Fruit fly (Drosophila melanogaster) whole organism, embryonic: ENCODE data around the gene Jhbp3.

Experiments
- ATbp ChIP-seq: fragments of 200-800 bp; sonication (Bioruptor generic); optimal IDR thresholded peaks from 2 replicates; lab custom pipeline; 2017; ENCODE audit warnings: missing biosample characterization, mild to moderate bottlenecking, missing genetic modification characterization, missing genetic modification reagents
- Antp ChIP-seq: fragments of 200-800 bp; sonication (Bioruptor generic); optimal IDR thresholded peaks from 3 replicates; lab custom pipeline; 2016; ENCODE audit warnings: missing biosample characterization, missing genetic modification characterization
- CG10209 ChIP-seq: fragments of 200-800 bp; sonication (Bioruptor generic); optimal IDR thresholded peaks from 3 replicates; lab custom pipeline; 2017; ENCODE audit warnings: missing biosample characterization, mild to moderate bottlenecking, missing genetic modification characterization, missing genetic modification reagents
- CG10979 ChIP-seq: fragments of 200-800 bp; sonication (Bioruptor generic); optimal IDR thresholded peaks from 2 replicates; lab custom pipeline; 2018; ENCODE audit warnings: missing biosample characterization, mild to moderate bottlenecking, missing genetic modification characterization, moderate library complexity
- CG12391 ChIP-seq: fragments of 200-800 bp; sonication (Bioruptor generic); optimal IDR thresholded peaks from 3 replicates; lab custom pipeline; 2018; ENCODE audit warnings: missing biosample characterization, mild to moderate bottlenecking, missing genetic modification characterization, moderate library complexity
- CG12769 ChIP-seq: fragments of 200-800 bp; sonication (Bioruptor generic); optimal IDR thresholded peaks from 2 replicates; lab custom pipeline; 2019; ENCODE audit warnings: missing biosample characterization, mild to moderate bottlenecking, missing genetic modification characterization, moderate library complexity
- CG15514 ChIP-seq: fragments of 200-800 bp; sonication (Bioruptor generic); optimal IDR thresholded peaks from 3 replicates; lab custom pipeline; 2017; ENCODE audit warnings: missing biosample characterization, missing genetic modification characterization, mild to moderate bottlenecking, moderate library complexity, missing genetic modification reagents
- CG1603 ChIP-seq: fragments of 200-800 bp; sonication (Bioruptor generic); optimal IDR thresholded peaks from 2 replicates; lab custom pipeline; 2019; ENCODE audit warnings: missing biosample characterization, mild to moderate bottlenecking, missing genetic modification characterization, moderate library complexity
- CG18262 ChIP-seq: fragments of 200-800 bp; optimal IDR thresholded peaks from 3 replicates; lab custom pipeline; 2019; ENCODE audit warnings: missing biosample characterization, mild to moderate bottlenecking, missing genetic modification characterization, moderate library complexity
- CG2712 ChIP-seq: fragments of 200-800 bp; optimal IDR thresholded peaks from 3 replicates; lab custom pipeline; 2019; ENCODE audit warnings: missing biosample characterization, mild to moderate bottlenecking, missing genetic modification characterization, moderate library complexity
- CG30431 ChIP-seq: fragments of 200-800 bp; sonication (Bioruptor generic); optimal IDR thresholded peaks from 2 replicates; lab custom pipeline; 2017; ENCODE audit warnings: missing biosample characterization, missing genetic modification characterization
- CG31441 ChIP-seq: fragments of 200-800 bp; sonication (Bioruptor generic); IDR thresholded peaks from 2 replicates; pipeline ENCODE4 v1.3.6; 2022; ENCODE audit warnings: missing biosample characterization, missing genetic modification characterization
- CG4730 ChIP-seq: fragments of 200-800 bp; sonication (Bioruptor generic); IDR thresholded peaks from 2 replicates; pipeline ENCODE4 v1.3.6; 2022; ENCODE audit warnings: missing biosample characterization, missing genetic modification characterization
- CG7556 ChIP-seq: fragments of 200-800 bp; sonication (Bioruptor generic); optimal IDR thresholded peaks from 2 replicates; lab custom pipeline; 2017; ENCODE audit warnings: missing biosample characterization, mild to moderate bottlenecking, missing genetic modification characterization
- CG7963 ChIP-seq: fragments of 200-800 bp; sonication (Bioruptor generic); IDR thresholded peaks from 3 replicates; pipeline ENCODE4 v1.3.6; 2022; ENCODE audit warnings: missing biosample characterization, missing genetic modification characterization; ENCODE audit not compliant: partially characterized antibody
- CG8359 ChIP-seq: fragments of 200-800 bp; sonication (Bioruptor generic); optimal IDR thresholded peaks from 2 replicates; lab custom pipeline; 2017; ENCODE audit warnings: missing biosample characterization, mild to moderate bottlenecking, missing genetic modification characterization, borderline replicate concordance
- Chrac-16 ChIP-seq: fragments of 200-800 bp; sonication (Bioruptor generic); optimal IDR thresholded peaks from 3 replicates; lab custom pipeline; 2016; ENCODE audit warnings: missing biosample characterization, missing genetic modification characterization
- CoRest ChIP-seq: fragments of 200-800 bp; sonication (Bioruptor generic); optimal IDR thresholded peaks from 3 replicates; lab custom pipeline; 2018; ENCODE audit warnings: missing biosample characterization, mild to moderate bottlenecking, missing genetic modification characterization, moderate library complexity
- Dad ChIP-seq: fragments of 200-800 bp; sonication (Bioruptor generic); optimal IDR thresholded peaks from 3 replicates; lab custom pipeline; 2016; ENCODE audit warnings: missing biosample characterization, missing genetic modification characterization
- Dek ChIP-seq: fragments of 200-800 bp; sonication (Bioruptor generic); optimal IDR thresholded peaks from 3 replicates; lab custom pipeline; 2019; ENCODE audit warnings: missing biosample characterization, mild to moderate bottlenecking, missing genetic modification characterization, moderate library complexity
- Ets65A ChIP-seq: fragments of 200-800 bp; sonication (Bioruptor generic); peaks from one replicate; lab custom pipeline; 2016; ENCODE audit warnings: missing biosample characterization, missing genetic modification characterization
- Hand ChIP-seq: fragments of 200-800 bp; sonication (Bioruptor generic); optimal IDR thresholded peaks from 2 replicates; lab custom pipeline; 2017; ENCODE audit warnings: mild to moderate bottlenecking, missing biosample characterization, missing genetic modification reagents, missing genetic modification characterization
- Jarid2 ChIP-seq: fragments of 200-800 bp; sonication (Bioruptor generic); optimal IDR thresholded peaks from 3 replicates; lab custom pipeline; 2017; ENCODE audit warnings: mild to moderate bottlenecking, missing biosample characterization, missing genetic modification reagents, missing genetic modification characterization
- Med ChIP-seq: fragments of 200-800 bp; sonication (Bioruptor generic); peaks from one replicate; lab custom pipeline; 2016; ENCODE audit warnings: missing biosample characterization, missing genetic modification characterization, mild to moderate bottlenecking, inconsistent platforms, moderate library complexity
- NC2β ChIP-seq: fragments of 200-800 bp; sonication (Bioruptor generic); optimal IDR thresholded peaks from 2 replicates; lab custom pipeline; 2016; ENCODE audit warnings: missing biosample characterization, missing genetic modification characterization
- Scr ChIP-seq: fragments of 200-800 bp; sonication (Bioruptor generic); IDR thresholded peaks from 2 replicates; pipeline ENCODE4 v1.3.6; 2022; ENCODE audit warnings: missing biosample characterization, missing genetic modification characterization; ENCODE audit not compliant: partially characterized antibody
- Sox102F ChIP-seq: fragments of 200-800 bp; sonication (Bioruptor generic); optimal IDR thresholded peaks from 2 replicates; lab custom pipeline; 2018; ENCODE audit warnings: missing biosample characterization, mild to moderate bottlenecking, missing genetic modification characterization, moderate library complexity
- abd-A ChIP-seq: fragments of 200-800 bp; sonication (Bioruptor generic); optimal IDR thresholded peaks from 3 replicates; lab custom pipeline; 2019; ENCODE audit warnings: missing biosample characterization, mild to moderate bottlenecking, missing genetic modification characterization, moderate library complexity
- az2 ChIP-seq: fragments of 200-800 bp; sonication (Bioruptor generic); optimal IDR thresholded peaks from 3 replicates; lab custom pipeline; 2016; ENCODE audit warnings: missing biosample characterization, missing genetic modification characterization
- chm ChIP-seq: fragments of 200-800 bp; sonication (Bioruptor generic); IDR thresholded peaks from 2 replicates; pipeline ENCODE4 v1.3.6; 2022; ENCODE audit warnings: missing biosample characterization, missing genetic modification characterization
- chn ChIP-seq: fragments of 200-800 bp; sonication (Bioruptor generic); optimal IDR thresholded peaks from 2 replicates; lab custom pipeline; 2016; ENCODE audit warnings: missing biosample characterization, missing genetic modification characterization
- ci ChIP-seq: fragments of 200-800 bp; sonication (Bioruptor generic); IDR thresholded peaks from 3 replicates; pipeline ENCODE4 v1.3.6; 2022; ENCODE audit warnings: missing biosample characterization, missing genetic modification characterization
- emc ChIP-seq: fragments of 200-800 bp; sonication (Bioruptor generic); optimal IDR thresholded peaks from 2 replicates; lab custom pipeline; 2016; ENCODE audit warnings: missing biosample characterization, missing genetic modification characterization
- eve ChIP-seq, 2 experiments: fragments of >200 bp; optimal IDR thresholded peaks; 2 replicates each; lab custom pipeline; 2017; ENCODE audit warnings: missing biosample characterization in 2 of 2, missing genetic modification characterization in 2 of 2
- ewg ChIP-seq: fragments of 200-800 bp; sonication (Bioruptor generic); optimal IDR thresholded peaks from 3 replicates; lab custom pipeline; 2017; ENCODE audit warnings: mild to moderate bottlenecking, missing biosample characterization, missing genetic modification reagents, missing genetic modification characterization
- exex ChIP-seq: fragments of 200-800 bp; sonication (Bioruptor generic); optimal IDR thresholded peaks from 4 replicates; lab custom pipeline; 2018; ENCODE audit warnings: missing biosample characterization, mild to moderate bottlenecking, missing genetic modification characterization, moderate library complexity
- gcm ChIP-seq: fragments of 200-800 bp; sonication (Bioruptor generic); optimal IDR thresholded peaks from 2 replicates; lab custom pipeline; 2019; ENCODE audit warnings: missing biosample characterization, mild to moderate bottlenecking, missing genetic modification characterization, moderate library complexity
- gcm2 ChIP-seq: fragments of 200-800 bp; sonication (Bioruptor generic); optimal IDR thresholded peaks from 2 replicates; lab custom pipeline; 2016; ENCODE audit warnings: missing biosample characterization, missing genetic modification characterization
- grau ChIP-seq: fragments of 200-800 bp; optimal IDR thresholded peaks from 3 replicates; lab custom pipeline; 2019; ENCODE audit warnings: missing biosample characterization, mild to moderate bottlenecking, missing genetic modification characterization, moderate library complexity
- gro ChIP-seq: fragments of 200-800 bp; sonication (Bioruptor generic); optimal IDR thresholded peaks from 2 replicates; lab custom pipeline; 2016; ENCODE audit warnings: missing biosample characterization, missing genetic modification characterization
- lola ChIP-seq, 3 experiments: fragments of >200 bp in 2 of 3; fragments of 200-800 bp in 1 of 3; sonication (Bioruptor generic) in 1 of 3; optimal IDR thresholded peaks; 2 replicates each; lab custom pipeline; 2017 to 2019; ENCODE audit warnings: missing biosample characterization in 3 of 3, missing genetic modification characterization in 3 of 3, mild to moderate bottlenecking in 1 of 3, moderate library complexity in 1 of 3
- nerfin-1 ChIP-seq: fragments of 200-800 bp; sonication (Bioruptor generic); optimal IDR thresholded peaks from 3 replicates; lab custom pipeline; 2019; ENCODE audit warnings: missing biosample characterization, mild to moderate bottlenecking, missing genetic modification characterization, moderate library complexity
- nmo ChIP-seq: fragments of 200-800 bp; sonication (Bioruptor generic); optimal IDR thresholded peaks from 2 replicates; lab custom pipeline; 2018; ENCODE audit warnings: missing biosample characterization, mild to moderate bottlenecking, missing genetic modification characterization, moderate library complexity
- ro ChIP-seq: fragments of 200-800 bp; sonication (Bioruptor generic); IDR thresholded peaks from 2 replicates; pipeline ENCODE4 v1.3.6; 2022; ENCODE audit warnings: missing biosample characterization, missing genetic modification characterization
- sens ChIP-seq: fragments of 200-800 bp; sonication (Bioruptor generic); peaks from one replicate; lab custom pipeline; 2016; ENCODE audit warnings: missing biosample characterization, missing genetic modification characterization
- stwl ChIP-seq: fragments of 200-800 bp; sonication (Bioruptor generic); optimal IDR thresholded peaks from 3 replicates; lab custom pipeline; 2018; ENCODE audit warnings: missing biosample characterization, mild to moderate bottlenecking, missing genetic modification characterization, moderate library complexity
- sug ChIP-seq: fragments of 200-800 bp; optimal IDR thresholded peaks from 2 replicates; lab custom pipeline; 2019; ENCODE audit warnings: missing biosample characterization, mild to moderate bottlenecking, missing genetic modification characterization, moderate library complexity
- twi ChIP-seq: fragments of 200-800 bp; optimal IDR thresholded peaks from 2 replicates; lab custom pipeline; 2019; ENCODE audit warnings: missing biosample characterization, mild to moderate bottlenecking, missing genetic modification characterization, moderate library complexity
- z ChIP-seq: fragments of 200-800 bp; sonication (Bioruptor generic); IDR thresholded peaks from 3 replicates; pipeline ENCODE4 v1.3.6; 2022; ENCODE audit warnings: missing biosample characterization, missing genetic modification characterization

The Jhbp3 gene

dm6 chr3R:4979143-4979728 is 24.2 kb upstream of the Jhbp3 start:
- peak; percentile 10 for TF ChIP-seq nmo (GFP tag; lab: Kevin White, UChicago)
- no peak for TF ChIP-seq nerfin-1
- peak in 1 of 2 experiments; percentile 55 for TF ChIP-seq eve (GFP tag; optimal IDR thresholded peaks at IDR 0.05; lab: Kevin White, UChicago)
- TF ChIP-seq chm (GFP tag; lab: Robert Waterston, UW) = peak; percentile 42; the same call in 1 of the 2 replicates
- peak; percentile 76 for TF ChIP-seq sens
- no peak for TF ChIP-seq emc
- TF ChIP-seq CG2712 = peak; percentile 44
- peak; percentile 85 for TF ChIP-seq Ets65A
- TF ChIP-seq stwl (tag; lab: Kevin White, UChicago) = no peak
- TF ChIP-seq grau = peak; percentile 0
- TF ChIP-seq Med (GFP tag; lab: Kevin White, UChicago) = peak; percentile 39
- no peak for TF ChIP-seq CG7963 (GFP tag; lab: Robert Waterston, UW)
- no peak for TF ChIP-seq Dek (tag; lab: Kevin White, UChicago)
- no peak for TF ChIP-seq CG12769
- TF ChIP-seq abd-A (tag; lab: Kevin White, UChicago) = no peak
- no peak for TF ChIP-seq chn (GFP tag; lab: Kevin White, UChicago)
- peak; percentile 35 for TF ChIP-seq CG1603 (tag; lab: Kevin White, UChicago)
- TF ChIP-seq lola (GFP tag; optimal IDR thresholded peaks at IDR 0.05; lab: Kevin White, UChicago) = peak in 1 of 3 experiments; percentile 38
- TF ChIP-seq CG4730 (GFP tag; lab: Robert Waterston, UW) = 0 out of 2 replicates have a peak, but pooled peaks have one; percentile 18
- TF ChIP-seq ATbp (GFP tag; lab: Kevin White, UChicago) = no peak
- no peak for TF ChIP-seq NC2β (GFP tag; lab: Kevin White, UChicago)
- TF ChIP-seq CG18262 (tag; lab: Kevin White, UChicago) = peak; percentile 27
- TF ChIP-seq az2 (GFP tag; lab: Kevin White, UChicago) = peak; percentile 27
- 0 out of 3 replicates have a peak, but pooled peaks have one; percentile 32 for TF ChIP-seq z (GFP tag; lab: Robert Waterston, UW)
- peak; percentile 50 for TF ChIP-seq exex (tag; lab: Kevin White, UChicago)
- TF ChIP-seq ci (GFP tag; lab: Robert Waterston, UW) = 0 out of 3 replicates have a peak, but pooled peaks have one; percentile 12
- TF ChIP-seq Antp (GFP tag; lab: Kevin White, UChicago) = no peak
- TF ChIP-seq ewg (GFP tag; lab: Kevin White, UChicago) = no peak
- TF ChIP-seq Jarid2 = no peak
- no peak for TF ChIP-seq CG15514
- no peak for TF ChIP-seq gcm2 (GFP tag; lab: Kevin White, UChicago)
- TF ChIP-seq CG31441 (GFP tag; lab: Robert Waterston, UW) = peak; percentile 55
- peak; percentile 14 for TF ChIP-seq Sox102F (GFP tag; lab: Kevin White, UChicago)
- peak; percentile 0 for TF ChIP-seq Chrac-16 (GFP tag; lab: Kevin White, UChicago)
- TF ChIP-seq CG10209 = peak; percentile 19
- peak; percentile 5 for TF ChIP-seq CG7556 (GFP tag; lab: Kevin White, UChicago)
- no peak for TF ChIP-seq Scr
- TF ChIP-seq sug (tag; lab: Kevin White, UChicago) = no peak
- peak; percentile 4 for TF ChIP-seq CG30431 (GFP tag; lab: Kevin White, UChicago)
- peak; percentile 31 for TF ChIP-seq CG12391 (tag; lab: Kevin White, UChicago)
- no peak for TF ChIP-seq ro
- peak; percentile 2 for TF ChIP-seq CoRest (tag; lab: Kevin White, UChicago)
- TF ChIP-seq Dad (GFP tag; lab: Kevin White, UChicago) = no peak
- TF ChIP-seq CG10979 = peak; percentile 32
- TF ChIP-seq Hand (GFP tag; lab: Kevin White, UChicago) = no peak
- peak; percentile 81 for TF ChIP-seq twi (tag; lab: Kevin White, UChicago)
- no peak for TF ChIP-seq CG8359 (GFP tag; lab: Kevin White, UChicago)
- TF ChIP-seq gcm = peak; percentile 33
- TF ChIP-seq gro (GFP tag; lab: Kevin White, UChicago) = no peak
